Worm (Caenorhabditis elegans): ENCODE measurements around the gene unc-32.

The unc-32 gene

ce11 chrIII:8869663-8870062, 35.8 kb upstream of the unc-32 start:
- TF ChIP-seq ZK337.2 (GFP tag; IDR thresholded peaks at IDR 0.05) (no peak), aha-1 (tag) (peak; percentile 94)

- TF ChIP-seq hlh-30 (tag; optimal IDR thresholded peaks at IDR 0.05; ENCODE audit: insufficient read depth) (no peak), F26F4.8 (GFP tag; conservative IDR thresholded peaks at IDR 0.05) (0 out of 2 replicates have a peak, but pooled peaks have one; percentile 58), F37D6.2 (tag; optimal IDR thresholded peaks at IDR 0.05) (peak; percentile 47), mep-1 (tag; optimal IDR thresholded peaks at IDR 0.05) (peak; percentile 6), nhr-111 (GFP tag; optimal IDR thresholded peaks at IDR 0.05) (no peak), lim-7 (GFP tag; IDR thresholded peaks at IDR 0.05) (peak; percentile 33; the same call in 1 of the 2 replicates), hmg-1.1 (GFP tag; IDR thresholded peaks at IDR 0.05) (peak; percentile 42), rbr-2 (tag; optimal IDR thresholded peaks at IDR 0.05) (peak; percentile 34), egl-43 (GFP tag; IDR thresholded peaks at IDR 0.05) (peak; percentile 61; the same call in 1 of the 2 replicates), T26A8.4 (GFP tag; IDR thresholded peaks at IDR 0.05) (peak; percentile 40; the same call in 1 of the 2 replicates), arid-1 (GFP tag; conservative IDR thresholded peaks at IDR 0.05) (no peak), spr-3 (GFP tag; optimal IDR thresholded peaks at IDR 0.05) (peak; percentile 18), pha-4 (GFP tag; IDR thresholded peaks at IDR 0.05) (0 out of 2 replicates have a peak, but pooled peaks have one; percentile 10), pha-4 (tag; optimal IDR thresholded peaks at IDR 0.05) (no peak), vab-7 (GFP tag; IDR thresholded peaks at IDR 0.05) (peak; percentile 48), ctbp-1 (GFP tag; IDR thresholded peaks at IDR 0.05) (peak; percentile 72; the same call in 1 of the 2 replicates), Y5F2A.4 (GFP tag; optimal IDR thresholded peaks at IDR 0.05) (no peak)
These were observed 32.4 kb upstream of the unc-32 start for ce11 chrIII:8873045-8873457.

- no peak for TF ChIP-seq madf-9 (GFP tag; conservative IDR thresholded peaks at IDR 0.05)
- no peak for TF ChIP-seq F49E8.2 (tag; optimal IDR thresholded peaks at IDR 0.05; ENCODE audit: borderline replicate concordance)
- TF ChIP-seq nhr-48 (tag; optimal IDR thresholded peaks at IDR 0.05): peak; percentile 36
- no peak for TF ChIP-seq Y105C5A.15 (GFP tag; IDR thresholded peaks at IDR 0.05)
- TF ChIP-seq lin-13 (GFP tag; optimal IDR thresholded peaks at IDR 0.05): peak; percentile 43
- TF ChIP-seq hif-1 (tag; optimal IDR thresholded peaks at IDR 0.05): peak in 1 of 2 experiments; percentile 55
- no peak for TF ChIP-seq pqm-1 (tag; optimal IDR thresholded peaks at IDR 0.05)
- no peak for TF ChIP-seq ceh-28 (tag; optimal IDR thresholded peaks at IDR 0.05)
- TF ChIP-seq daf-19 (GFP tag; conservative IDR thresholded peaks at IDR 0.05): no peak
- TF ChIP-seq unc-39 (tag; optimal IDR thresholded peaks at IDR 0.05): no peak
- TF ChIP-seq madf-5 (GFP tag; IDR thresholded peaks at IDR 0.05): no peak
- TF ChIP-seq Y48G9A.11 (GFP tag; IDR thresholded peaks at IDR 0.05): no peak
- no peak for TF ChIP-seq ceh-82 (tag; optimal IDR thresholded peaks at IDR 0.05)
- peak; percentile 36; the same call in 1 of the 2 replicates for TF ChIP-seq T26A8.4 (GFP tag; IDR thresholded peaks at IDR 0.05)
- peak; percentile 23 for TF ChIP-seq gei-8 (GFP tag; optimal IDR thresholded peaks at IDR 0.05)
- no peak for TF ChIP-seq zip-2 (tag; optimal IDR thresholded peaks at IDR 0.05)
- TF ChIP-seq lir-3 (tag; optimal IDR thresholded peaks at IDR 0.05): no peak
- peak in 1 of 2 experiments; percentile 80 for TF ChIP-seq unc-62 (GFP tag; optimal IDR thresholded peaks at IDR 0.05 in 1 of 2)
- TF ChIP-seq unc-62 (tag; optimal IDR thresholded peaks at IDR 0.05): peak; percentile 9
- TF ChIP-seq zip-11 (GFP tag; IDR thresholded peaks at IDR 0.05): no peak
- TF ChIP-seq nhr-77 (tag; optimal IDR thresholded peaks at IDR 0.05): no peak
- no peak for TF ChIP-seq snpc-4 (tag; optimal IDR thresholded peaks at IDR 0.05)
- TF ChIP-seq fkh-10 (GFP tag; optimal IDR thresholded peaks at IDR 0.05): peak; percentile 61
- TF ChIP-seq aha-1 (tag): peak; percentile 98
- peak; percentile 86 for TF ChIP-seq hmg-1.1 (GFP tag; IDR thresholded peaks at IDR 0.05)
- TF ChIP-seq ceh-44 (GFP tag; IDR thresholded peaks at IDR 0.05): no peak
- peak; percentile 21 for TF ChIP-seq F10B5.3 (tag; optimal IDR thresholded peaks at IDR 0.05)
- TF ChIP-seq zag-1 (tag; optimal IDR thresholded peaks at IDR 0.05): no peak
- TF ChIP-seq egl-43 (GFP tag; IDR thresholded peaks at IDR 0.05): no peak
- TF ChIP-seq tra-1 (GFP tag; IDR thresholded peaks at IDR 0.05): 0 out of 2 replicates have a peak, but pooled peaks have one; percentile 5
- TF ChIP-seq dve-1 (tag; optimal IDR thresholded peaks at IDR 0.05; ENCODE audit: insufficient read depth): peak; percentile 38
- peak in 1 of 2 experiments; percentile 72 for TF ChIP-seq mdl-1 (tag; optimal IDR thresholded peaks at IDR 0.05)
These were observed 31.3 kb upstream of the unc-32 start for ce11 chrIII:8873990-8874668.

Data from whole organism, L4 larva.